Fruit fly (Drosophila melanogaster) whole organism, prepupa: ENCODE measurements around the gene Amnionless.
A peak's percentile ranks its signal among the peaks of the same experiment; 100 is the strongest.

Experiments
- CG10669 ChIP-seq: fragments of 200-800 bp; sonication (Bioruptor generic); optimal IDR thresholded peaks from 3 replicates; lab custom pipeline; 2018; ENCODE audit warnings: missing biosample characterization, mild to moderate bottlenecking, missing genetic modification characterization, moderate library complexity
- CG11294 ChIP-seq: fragments of 200-800 bp; sonication (Bioruptor generic); IDR thresholded peaks from 2 replicates; pipeline ENCODE4 v1.3.6; 2022; ENCODE audit warnings: missing biosample characterization, missing genetic modification characterization
- CG11902 ChIP-seq: fragments of 200-800 bp; sonication (Bioruptor generic); optimal IDR thresholded peaks from 3 replicates; lab custom pipeline; 2016; ENCODE audit warnings: missing biosample characterization, missing genetic modification characterization
- CG15336 ChIP-seq: fragments of 200-800 bp; sonication (Bioruptor generic); IDR thresholded peaks from 2 replicates; pipeline ENCODE4 v1.3.6; 2022; ENCODE audit warnings: missing biosample characterization, missing genetic modification characterization
- CG16779 ChIP-seq: fragments of 200-800 bp; sonication (Bioruptor generic); optimal IDR thresholded peaks from 3 replicates; lab custom pipeline; 2017; ENCODE audit warnings: missing biosample characterization, mild to moderate bottlenecking, missing genetic modification characterization
- CG32006 ChIP-seq: fragments of 200-800 bp; sonication (Bioruptor generic); optimal IDR thresholded peaks from 3 replicates; lab custom pipeline; 2017; ENCODE audit warnings: missing biosample characterization, mild to moderate bottlenecking, missing genetic modification characterization
- CG6792 ChIP-seq: fragments of 200-800 bp; sonication (Bioruptor generic); optimal IDR thresholded peaks from 3 replicates; lab custom pipeline; 2016; ENCODE audit warnings: missing biosample characterization, missing genetic modification characterization
- CG6808 ChIP-seq: fragments of 200-800 bp; sonication (Bioruptor generic); optimal IDR thresholded peaks from 3 replicates; lab custom pipeline; 2017; ENCODE audit warnings: missing biosample characterization, missing genetic modification characterization, mild to moderate bottlenecking, moderate library complexity, missing genetic modification reagents
- CG6854 ChIP-seq: fragments of 200-800 bp; sonication (Bioruptor generic); optimal IDR thresholded peaks from 2 replicates; lab custom pipeline; 2017; ENCODE audit warnings: missing biosample characterization, mild to moderate bottlenecking, missing genetic modification characterization
- CG8319 ChIP-seq: fragments of 200-800 bp; sonication (Bioruptor generic); optimal IDR thresholded peaks from 3 replicates; lab custom pipeline; 2016; ENCODE audit warnings: missing biosample characterization, missing genetic modification characterization
- CG8632 ChIP-seq: fragments of 200-800 bp; sonication (Bioruptor generic); optimal IDR thresholded peaks from 3 replicates; lab custom pipeline; 2016; ENCODE audit warnings: missing biosample characterization, missing genetic modification characterization
- CG9139 ChIP-seq: fragments of 200-800 bp; sonication (Bioruptor generic); optimal IDR thresholded peaks from 3 replicates; lab custom pipeline; 2017; ENCODE audit warnings: missing biosample characterization, mild to moderate bottlenecking, missing genetic modification characterization
- Eip78C ChIP-seq: fragments of 200-800 bp; sonication (Bioruptor generic); peaks from one replicate; lab custom pipeline; 2016; ENCODE audit warnings: missing biosample characterization, missing genetic modification characterization
- Eip93F ChIP-seq: fragments of 200-800 bp; sonication (Bioruptor generic); optimal IDR thresholded peaks from 2 replicates; lab custom pipeline; 2016; ENCODE audit warnings: missing biosample characterization, mild to moderate bottlenecking, missing genetic modification characterization
- Ets21C ChIP-seq: fragments of 200-800 bp; sonication (Bioruptor generic); optimal IDR thresholded peaks from 3 replicates; lab custom pipeline; 2016; ENCODE audit warnings: missing biosample characterization, missing genetic modification characterization
- Gug ChIP-seq: fragments of 200-800 bp; sonication (Bioruptor generic); IDR thresholded peaks from 2 replicates; pipeline ENCODE4 v1.3.6; 2022; ENCODE audit warnings: missing biosample characterization, missing genetic modification characterization
- Lpt ChIP-seq: fragments of 200-800 bp; sonication (Bioruptor generic); optimal IDR thresholded peaks from 3 replicates; lab custom pipeline; 2016; ENCODE audit warnings: missing biosample characterization, missing genetic modification characterization
- OdsH ChIP-seq: fragments of 200-800 bp; sonication (Bioruptor generic); optimal IDR thresholded peaks from 3 replicates; lab custom pipeline; 2016; ENCODE audit warnings: missing biosample characterization, missing genetic modification characterization
- Sox14 ChIP-seq: fragments of 200-800 bp; sonication (Bioruptor generic); optimal IDR thresholded peaks from 3 replicates; lab custom pipeline; 2016; ENCODE audit warnings: missing biosample characterization, missing genetic modification characterization
- dac ChIP-seq: fragments of 200-800 bp; sonication (Bioruptor generic); optimal IDR thresholded peaks from 2 replicates; lab custom pipeline; 2017; ENCODE audit warnings: missing biosample characterization, mild to moderate bottlenecking, missing genetic modification characterization
- dsx ChIP-seq: fragments of 200-800 bp; optimal IDR thresholded peaks from 3 replicates; lab custom pipeline; 2019; ENCODE audit warnings: missing biosample characterization, mild to moderate bottlenecking, missing genetic modification characterization, moderate library complexity; ENCODE audit not compliant: poor library complexity, severe bottlenecking
- esn ChIP-seq: fragments of 200-800 bp; sonication (Bioruptor generic); optimal IDR thresholded peaks from 2 replicates; lab custom pipeline; 2016; ENCODE audit warnings: missing biosample characterization, mild to moderate bottlenecking, missing genetic modification characterization, moderate library complexity
- fkh ChIP-seq: fragments of 200-800 bp; sonication (Bioruptor generic); optimal IDR thresholded peaks from 3 replicates; lab custom pipeline; 2017; ENCODE audit warnings: missing biosample characterization, mild to moderate bottlenecking, missing genetic modification characterization, moderate library complexity
- net ChIP-seq: fragments of 200-800 bp; sonication (Bioruptor generic); optimal IDR thresholded peaks from 3 replicates; lab custom pipeline; 2016; ENCODE audit warnings: missing biosample characterization, missing genetic modification characterization
- pdm3 ChIP-seq: fragments of 200-800 bp; sonication (Bioruptor generic); optimal IDR thresholded peaks from 3 replicates; lab custom pipeline; 2016; ENCODE audit warnings: missing biosample characterization, missing genetic modification characterization
- spab ChIP-seq: fragments of 200-800 bp; sonication (Bioruptor generic); optimal IDR thresholded peaks from 2 replicates; lab custom pipeline; 2017; ENCODE audit warnings: missing biosample characterization, mild to moderate bottlenecking, missing genetic modification characterization, missing genetic modification reagents
- svp ChIP-seq: fragments of 200-800 bp; sonication (Bioruptor generic); peaks from one replicate; lab custom pipeline; 2016; ENCODE audit warnings: missing biosample characterization, missing genetic modification characterization
- topi ChIP-seq: fragments of 200-800 bp; sonication (Bioruptor generic); optimal IDR thresholded peaks from 3 replicates; lab custom pipeline; 2016; ENCODE audit warnings: missing biosample characterization, missing genetic modification characterization
- vri ChIP-seq: fragments of 200-800 bp; sonication (Bioruptor generic); optimal IDR thresholded peaks from 3 replicates; lab custom pipeline; 2016; ENCODE audit warnings: missing biosample characterization, mild to moderate bottlenecking, missing genetic modification characterization

Gene Amnionless

DNA sequence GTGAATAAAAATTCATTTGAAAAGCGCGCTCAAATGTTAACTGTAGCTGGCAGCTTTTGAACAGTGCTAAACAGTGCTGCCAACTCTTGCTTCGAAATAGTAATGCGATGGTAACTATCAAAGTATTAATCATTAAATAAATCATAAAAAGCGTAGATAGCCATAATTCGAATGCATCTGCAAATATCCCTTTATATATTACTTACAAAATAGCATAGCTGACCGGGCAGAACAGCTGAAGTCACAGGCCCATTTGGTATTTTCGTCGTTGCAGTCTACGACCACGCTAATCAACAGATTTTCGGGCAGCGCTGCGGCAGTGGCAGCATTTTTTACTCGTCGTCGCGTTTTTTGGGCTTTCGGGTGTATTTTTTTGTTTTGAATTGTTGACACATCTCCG lies 16.7 kb upstream of the Amnionless start, which contains the start of gene Plc21C (continued):
- TF ChIP-seq CG6808 (GFP tag; lab: Kevin White, UChicago) (peak; percentile 91), CG6854 (GFP tag; lab: Kevin White, UChicago) (no peak), topi (GFP tag; lab: Kevin White, UChicago) (peak; percentile 39), CG6792 (GFP tag; lab: Kevin White, UChicago) (no peak), CG8632 (GFP tag; lab: Kevin White, UChicago) (no peak), spab (GFP tag; lab: Kevin White, UChicago) (no peak), CG10669 (no peak)
- TF ChIP-seq, all 60 proteins: peak for 27

DNA sequence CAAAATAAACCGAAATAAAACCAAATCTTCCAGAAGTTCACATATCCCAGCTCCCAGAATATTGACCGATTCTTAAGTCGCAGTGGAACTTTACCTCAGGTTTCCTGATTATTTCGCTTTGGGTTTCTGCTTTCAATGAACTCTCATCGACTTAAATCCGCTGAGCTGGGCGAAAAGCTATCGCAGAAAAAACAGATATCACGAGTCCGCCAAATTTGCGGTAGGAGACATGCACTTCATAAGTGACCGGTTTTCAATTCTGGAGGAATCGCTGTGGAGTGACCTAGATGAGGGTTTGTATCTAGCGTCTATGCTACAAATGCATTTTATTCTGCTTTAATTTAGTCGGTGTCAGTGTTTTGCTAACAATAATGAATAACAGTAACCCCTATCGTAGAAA lies 16.3 kb upstream of the Amnionless start:
- TF ChIP-seq Eip78C (GFP tag; lab: Kevin White, UChicago) = no peak
- TF ChIP-seq, all 60 proteins: peak for 0

- TF ChIP-seq Sox14 (GFP tag; lab: Kevin White, UChicago) = no peak
- no peak for TF ChIP-seq Ets21C (GFP tag; lab: Kevin White, UChicago)
- TF ChIP-seq Eip93F = peak; percentile 48
- no peak for TF ChIP-seq CG16779 (tag; lab: Kevin White, UChicago)
- TF ChIP-seq esn (GFP tag; lab: Kevin White, UChicago) = no peak
- TF ChIP-seq Gug (GFP tag; lab: Robert Waterston, UW) = no peak
- TF ChIP-seq pdm3 (GFP tag; lab: Kevin White, UChicago) = no peak
- TF ChIP-seq CG11294 (GFP tag; lab: Robert Waterston, UW) = no peak
- TF ChIP-seq CG32006 (GFP tag; lab: Kevin White, UChicago) = no peak
- peak; percentile 25 for TF ChIP-seq Eip78C (GFP tag; lab: Kevin White, UChicago)
- TF ChIP-seq dsx (GFP tag; lab: Kevin White, UChicago) = no peak
- no peak for TF ChIP-seq net (GFP tag; lab: Kevin White, UChicago)
- TF ChIP-seq CG9139 (GFP tag; lab: Kevin White, UChicago) = no peak
- no peak for TF ChIP-seq fkh (GFP tag; lab: Kevin White, UChicago)
- peak; percentile 55 for TF ChIP-seq svp (GFP tag; lab: Kevin White, UChicago)
- TF ChIP-seq CG8319 (GFP tag; lab: Kevin White, UChicago) = no peak
- no peak for TF ChIP-seq CG11902
- TF ChIP-seq vri (GFP tag; lab: Kevin White, UChicago) = peak; percentile 51
- TF ChIP-seq OdsH (GFP tag; lab: Kevin White, UChicago) = no peak
- TF ChIP-seq, all 60 proteins: peak for 4
Observed at dm6 chr2L:303306-303962, 14.5 kb upstream of the Amnionless start.

- TF ChIP-seq Eip93F (peak; percentile 80), Lpt (no peak), vri (GFP tag; lab: Kevin White, UChicago) (peak; percentile 91), CG15336 (GFP tag; lab: Robert Waterston, UW) (no peak), Sox14 (GFP tag; lab: Kevin White, UChicago) (peak; percentile 60), svp (GFP tag; lab: Kevin White, UChicago) (peak; percentile 92), dac (GFP tag; lab: Kevin White, UChicago) (no peak)
Observed at dm6 chr2L:300877-301706, 12.1 kb upstream of the Amnionless start.

- TF ChIP-seq vri (GFP tag; lab: Kevin White, UChicago) (peak; percentile 90), OdsH (GFP tag; lab: Kevin White, UChicago) (no peak), svp (GFP tag; lab: Kevin White, UChicago) (no peak)
Observed at dm6 chr2L:300006-300405, 11.1 kb upstream of the Amnionless start.
